Worm (Caenorhabditis elegans) whole organism, L3 larva: Measurements from ENCODE around the gene F48G7.12.

Source experiments
- R02D3.7 ChIP-seq: fragments of 150-350 bp; optimal IDR thresholded peaks from 2 replicates; lab custom pipeline; 2014; ENCODE audit warnings: missing biosample characterization, missing genetic modification characterization
- ama-1 ChIP-seq: fragments of 150-350 bp; optimal IDR thresholded peaks from 2 replicates; lab custom pipeline; 2018
- ceh-82 ChIP-seq: fragments of 150-350 bp; optimal IDR thresholded peaks from 2 replicates; lab custom pipeline; 2014; ENCODE audit warnings: missing biosample characterization, missing genetic modification characterization
- egl-27 ChIP-seq: sonication (generic microtip); optimal IDR thresholded peaks from 4 replicates; lab custom pipeline; 2017; ENCODE audit warnings: missing biosample characterization, missing genetic modification reagents, missing genetic modification characterization
- fos-1 ChIP-seq: fragments of 150-350 bp; optimal IDR thresholded peaks from 2 replicates; lab custom pipeline; 2014; ENCODE audit warnings: missing biosample characterization, missing genetic modification characterization
- lin-15B ChIP-seq: fragments of 150-350 bp; optimal IDR thresholded peaks from 2 replicates; lab custom pipeline; 2014; ENCODE audit warnings: missing biosample characterization, missing genetic modification characterization
- nhr-11 ChIP-seq: fragments of 150-350 bp; optimal IDR thresholded peaks from 2 replicates; lab custom pipeline; 2014; ENCODE audit warnings: missing biosample characterization, missing genetic modification characterization
- skn-1 ChIP-seq: fragments of 150-350 bp; optimal IDR thresholded peaks from 2 replicates; lab custom pipeline; 2014; ENCODE audit warnings: missing biosample characterization, missing genetic modification characterization
- tbx-2 ChIP-seq: sonication (generic microtip); optimal IDR thresholded peaks from 2 replicates; lab custom pipeline; 2016; ENCODE audit warnings: mild to moderate bottlenecking, missing genetic modification characterization, missing compliant biosample characterization
- ztf-11 ChIP-seq: fragments of 150-350 bp; optimal IDR thresholded peaks from 2 replicates; lab custom pipeline; 2014; ENCODE audit warnings: missing biosample characterization, missing genetic modification characterization

DNA sequence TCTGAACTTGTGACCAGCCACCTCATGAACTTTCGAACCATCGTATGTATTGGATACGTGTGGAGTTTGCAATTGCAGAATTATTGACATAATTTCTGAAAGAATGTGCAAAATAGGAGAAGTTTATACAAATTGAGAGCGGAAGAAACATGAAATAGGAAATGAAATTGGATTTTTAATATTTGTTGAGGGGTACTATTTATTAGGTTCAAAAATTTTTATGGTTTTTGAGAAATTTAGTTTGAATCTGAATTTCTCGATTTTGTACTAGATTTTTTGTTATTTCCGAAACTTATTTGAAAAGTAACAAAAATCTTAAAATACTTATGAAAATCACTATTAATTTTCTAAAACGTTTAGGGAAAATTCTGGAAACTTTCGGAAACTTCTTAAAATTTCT lies 17.5 kb downstream of the F48G7.12 start, which contains the start of gene F48G7.9:
- no peak for TF ChIP-seq skn-1 (tag; lab: Kevin White, UChicago)
- TF ChIP-seq tbx-2 (tag; lab: Kevin White, UChicago), result no peak
- TF ChIP-seq fos-1 (tag; lab: Kevin White, UChicago), result no peak
- TF ChIP-seq ceh-82, result no peak
- no peak for TF ChIP-seq ztf-11
- TF ChIP-seq egl-27 (tag; lab: Kevin White, UChicago), result no peak
- no peak for TF ChIP-seq ama-1 (lab: Kevin White, UChicago)
- TF ChIP-seq lin-15B, result no peak
- no peak for TF ChIP-seq nhr-11
- no peak for TF ChIP-seq R02D3.7 (tag; lab: Kevin White, UChicago)
